Fruit fly (Drosophila melanogaster) whole organism, embryonic: ENCODE measurements around the gene Gr98d.

Experiments used
- Atf3 ChIP-seq: fragments of 200-800 bp; sonication (Bioruptor generic); optimal IDR thresholded peaks from 3 replicates; lab custom pipeline; 2016; ENCODE audit warnings: missing biosample characterization, missing genetic modification characterization
- Awh ChIP-seq: fragments of 200-800 bp; sonication (Bioruptor generic); IDR thresholded peaks from 2 replicates; pipeline ENCODE4, ENCODE4 v1.3.6; 2022; ENCODE audit warnings: missing biosample characterization, missing genetic modification characterization
- B-H2 ChIP-seq: fragments of 200-800 bp; sonication (Bioruptor generic); optimal IDR thresholded peaks from 2 replicates; lab custom pipeline; 2018; ENCODE audit warnings: missing biosample characterization, mild to moderate bottlenecking, missing genetic modification characterization
- CG12071 ChIP-seq: fragments of 200-800 bp; sonication (Bioruptor generic); optimal IDR thresholded peaks from 3 replicates; lab custom pipeline; 2018; ENCODE audit warnings: missing biosample characterization, mild to moderate bottlenecking, missing genetic modification characterization
- CG14441 ChIP-seq: fragments of 200-800 bp; sonication (Bioruptor generic); IDR thresholded peaks from 2 replicates; pipeline ENCODE4 v1.3.6; 2022; ENCODE audit warnings: missing biosample characterization, missing genetic modification characterization
- CG14667 ChIP-seq: fragments of 200-800 bp; sonication (Bioruptor generic); IDR thresholded peaks from 2 replicates; pipeline ENCODE4 v1.3.6; 2022; ENCODE audit warnings: missing biosample characterization, missing genetic modification characterization
- CG15073 ChIP-seq: fragments of 200-800 bp; sonication (Bioruptor generic); optimal IDR thresholded peaks from 2 replicates; lab custom pipeline; 2016; ENCODE audit warnings: missing biosample characterization, missing genetic modification characterization
- CG1529 ChIP-seq: fragments of 200-800 bp; sonication (Bioruptor generic); optimal IDR thresholded peaks from 3 replicates; lab custom pipeline; 2018; ENCODE audit warnings: missing biosample characterization, missing genetic modification characterization
- CG17361 ChIP-seq: fragments of 200-800 bp; sonication (Bioruptor generic); IDR thresholded peaks from 3 replicates; pipeline ENCODE4 v1.3.6; 2022; ENCODE audit warnings: missing biosample characterization, missing genetic modification characterization
- CG17829 ChIP-seq: fragments of 200-800 bp; optimal IDR thresholded peaks from 2 replicates; lab custom pipeline; 2019; ENCODE audit warnings: missing biosample characterization, mild to moderate bottlenecking, missing genetic modification characterization, moderate library complexity
- CG2120 ChIP-seq: fragments of 200-800 bp; sonication (Bioruptor generic); optimal IDR thresholded peaks from 3 replicates; lab custom pipeline; 2016; ENCODE audit warnings: missing biosample characterization, missing genetic modification characterization
- CG30020 ChIP-seq: fragments of 200-800 bp; optimal IDR thresholded peaks from 2 replicates; lab custom pipeline; 2019; ENCODE audit warnings: missing biosample characterization, mild to moderate bottlenecking, missing genetic modification characterization, moderate library complexity
- CG31388 ChIP-seq: fragments of 200-800 bp; sonication (Bioruptor generic); optimal IDR thresholded peaks from 2 replicates; lab custom pipeline; 2016; ENCODE audit warnings: missing biosample characterization, missing genetic modification characterization
- CG4424 ChIP-seq: fragments of 200-800 bp; sonication (Bioruptor generic); optimal IDR thresholded peaks from 3 replicates; lab custom pipeline; 2016; ENCODE audit warnings: missing biosample characterization, missing genetic modification characterization
- CG7271 ChIP-seq: fragments of 200-800 bp; sonication (Bioruptor generic); optimal IDR thresholded peaks from 2 replicates; lab custom pipeline; 2018; ENCODE audit warnings: missing biosample characterization, mild to moderate bottlenecking, missing genetic modification characterization, moderate library complexity
- CG7372 ChIP-seq: fragments of 200-800 bp; sonication (Bioruptor generic); IDR thresholded peaks from 2 replicates; pipeline ENCODE4 v1.3.6; 2022; ENCODE audit warnings: missing biosample characterization, missing genetic modification characterization
- CG7839 ChIP-seq: fragments of 200-800 bp; sonication (Bioruptor generic); optimal IDR thresholded peaks from 3 replicates; lab custom pipeline; 2018; ENCODE audit warnings: missing biosample characterization, mild to moderate bottlenecking, missing genetic modification characterization, moderate library complexity
- Camta ChIP-seq: fragments of 200-800 bp; sonication (Bioruptor generic); optimal IDR thresholded peaks from 2 replicates; lab custom pipeline; 2016; ENCODE audit warnings: missing biosample characterization, missing genetic modification characterization
- CoRest ChIP-seq: fragments of 200-800 bp; sonication (Bioruptor generic); optimal IDR thresholded peaks from 3 replicates; lab custom pipeline; 2018; ENCODE audit warnings: missing biosample characterization, mild to moderate bottlenecking, missing genetic modification characterization, moderate library complexity
- Dref ChIP-seq: fragments of 200-800 bp; sonication (Bioruptor generic); IDR thresholded peaks from 2 replicates; pipeline ENCODE4 v1.3.6; 2022; ENCODE audit warnings: missing biosample characterization, missing genetic modification characterization
- Eip74EF ChIP-seq, 2 experiments: fragments of 200-800 bp in 1 of 2; fragments of >200 bp in 1 of 2; sonication (Bioruptor generic) in 1 of 2; optimal IDR thresholded peaks; 2 replicates each; lab custom pipeline; 2017 to 2019; ENCODE audit warnings: missing biosample characterization in 2 of 2, missing genetic modification characterization in 2 of 2, mild to moderate bottlenecking in 1 of 2, moderate library complexity in 1 of 2
- Gsc ChIP-seq: fragments of 200-800 bp; sonication (Bioruptor generic); IDR thresholded peaks from 2 replicates; pipeline ENCODE4 v1.3.6; 2022; ENCODE audit warnings: missing biosample characterization, missing genetic modification characterization
- Gug ChIP-seq: fragments of 200-800 bp; sonication (Bioruptor generic); IDR thresholded peaks from 4 replicates; pipeline ENCODE4 v1.3.6; 2022; ENCODE audit warnings: missing biosample characterization, missing genetic modification characterization
- HHEX ChIP-seq: fragments of 200-800 bp; sonication (Bioruptor generic); optimal IDR thresholded peaks from 3 replicates; lab custom pipeline; 2017; ENCODE audit warnings: missing biosample characterization, mild to moderate bottlenecking, missing genetic modification characterization, missing genetic modification reagents
- HLH3B ChIP-seq: fragments of 200-800 bp; sonication (Bioruptor generic); IDR thresholded peaks from 2 replicates; pipeline ENCODE4 v1.3.6; 2022; ENCODE audit warnings: missing biosample characterization, missing genetic modification characterization
- HmgD ChIP-seq: fragments of 200-800 bp; sonication (Bioruptor generic); optimal IDR thresholded peaks from 3 replicates; lab custom pipeline; 2016; ENCODE audit warnings: missing biosample characterization, missing genetic modification characterization
- Lim3 ChIP-seq: fragments of 200-800 bp; sonication (Bioruptor generic); IDR thresholded peaks from 2 replicates; pipeline ENCODE4 v1.3.6; 2022; ENCODE audit warnings: missing biosample characterization, missing genetic modification characterization
- Mad ChIP-seq: fragments of 200-800 bp; sonication (Bioruptor generic); optimal IDR thresholded peaks from 2 replicates; lab custom pipeline; 2016; ENCODE audit warnings: missing biosample characterization, missing genetic modification characterization
- NC2α ChIP-seq: fragments of 200-800 bp; sonication (Bioruptor generic); optimal IDR thresholded peaks from 2 replicates; lab custom pipeline; 2016; ENCODE audit warnings: missing biosample characterization, missing genetic modification characterization
- Neu2 ChIP-seq: fragments of 200-800 bp; sonication (Bioruptor generic); optimal IDR thresholded peaks from 3 replicates; lab custom pipeline; 2016; ENCODE audit warnings: missing biosample characterization, missing genetic modification characterization, borderline replicate concordance
- Pdp1 ChIP-seq, 2 experiments: fragments of 200-800 bp; sonication (Bioruptor generic); optimal IDR thresholded peaks; 3 replicates each; lab custom pipeline; 2016; ENCODE audit warnings: missing biosample characterization in 2 of 2, missing genetic modification characterization in 2 of 2, mild to moderate bottlenecking in 1 of 2, moderate library complexity in 1 of 2
- Spps ChIP-seq: fragments of 200-800 bp; sonication (Bioruptor generic); optimal IDR thresholded peaks from 2 replicates; lab custom pipeline; 2018; ENCODE audit warnings: missing biosample characterization, mild to moderate bottlenecking, missing genetic modification characterization
- amos ChIP-seq: fragments of 200-800 bp; sonication (Bioruptor generic); IDR thresholded peaks from 2 replicates; pipeline ENCODE4 v1.3.6; 2022; ENCODE audit warnings: missing biosample characterization, missing genetic modification characterization; ENCODE audit not compliant: partially characterized antibody
- aop ChIP-seq: fragments of 200-800 bp; sonication (Bioruptor generic); IDR thresholded peaks from 2 replicates; pipeline ENCODE4 v1.3.6; 2022; ENCODE audit warnings: missing biosample characterization, missing genetic modification characterization
- chif ChIP-seq, 2 experiments: fragments of 200-800 bp; sonication (Bioruptor generic); optimal IDR thresholded peaks; 3 replicates each; lab custom pipeline; 2016; ENCODE audit warnings: missing biosample characterization in 2 of 2, missing genetic modification characterization in 2 of 2
- chn ChIP-seq: fragments of 200-800 bp; sonication (Bioruptor generic); optimal IDR thresholded peaks from 2 replicates; lab custom pipeline; 2016; ENCODE audit warnings: missing biosample characterization, missing genetic modification characterization
- gcm ChIP-seq: fragments of 200-800 bp; sonication (Bioruptor generic); optimal IDR thresholded peaks from 2 replicates; lab custom pipeline; 2019; ENCODE audit warnings: missing biosample characterization, mild to moderate bottlenecking, missing genetic modification characterization, moderate library complexity
- her ChIP-seq: fragments of 200-800 bp; sonication (Bioruptor generic); optimal IDR thresholded peaks from 2 replicates; lab custom pipeline; 2016; ENCODE audit warnings: missing biosample characterization, missing genetic modification characterization
- mld ChIP-seq: fragments of 200-800 bp; sonication (Bioruptor generic); IDR thresholded peaks from 3 replicates; pipeline ENCODE4 v1.3.6; 2022; ENCODE audit warnings: missing biosample characterization, missing genetic modification characterization; ENCODE audit not compliant: partially characterized antibody
- nerfin-2 ChIP-seq: fragments of 200-800 bp; sonication (Bioruptor generic); IDR thresholded peaks from 2 replicates; pipeline ENCODE4 v1.3.6; 2022; ENCODE audit warnings: missing biosample characterization, missing genetic modification characterization; ENCODE audit not compliant: partially characterized antibody
- nmo ChIP-seq: fragments of 200-800 bp; sonication (Bioruptor generic); optimal IDR thresholded peaks from 2 replicates; lab custom pipeline; 2018; ENCODE audit warnings: missing biosample characterization, mild to moderate bottlenecking, missing genetic modification characterization, moderate library complexity
- onecut ChIP-seq: fragments of 200-800 bp; sonication (Bioruptor generic); IDR thresholded peaks from 2 replicates; pipeline ENCODE4 v1.3.6; 2022; ENCODE audit warnings: missing biosample characterization, missing genetic modification characterization
- pan ChIP-seq, 4 experiments: fragments of >200 bp in 3 of 4; fragments of 200-800 bp in 1 of 4; sonication (Bioruptor generic) in 1 of 4; optimal IDR thresholded peaks in 3 of 4; IDR thresholded peaks in 1 of 4; 2 replicates each; pipeline versions ENCODE4 v1.3.6 to Lab custom; 2017 to 2022; ENCODE audit warnings: missing biosample characterization in 2 of 4, missing genetic modification characterization in 2 of 4, mixed read lengths in 1 of 4
- sd ChIP-seq: fragments of 200-800 bp; sonication (Bioruptor generic); optimal IDR thresholded peaks from 3 replicates; lab custom pipeline; 2018; ENCODE audit warnings: missing biosample characterization, mild to moderate bottlenecking, missing genetic modification characterization, moderate library complexity
- shn ChIP-seq: fragments of 200-800 bp; sonication (Bioruptor generic); optimal IDR thresholded peaks from 3 replicates; lab custom pipeline; 2016; ENCODE audit warnings: missing biosample characterization, missing genetic modification characterization
- sisA ChIP-seq: fragments of 200-800 bp; sonication (Bioruptor generic); IDR thresholded peaks from 2 replicates; pipeline ENCODE4 v1.3.6; 2022; ENCODE audit warnings: missing biosample characterization, missing genetic modification characterization
- tin ChIP-seq: fragments of 200-800 bp; sonication (Bioruptor generic); optimal IDR thresholded peaks from 3 replicates; lab custom pipeline; 2016; ENCODE audit warnings: missing biosample characterization, missing genetic modification characterization
- trh ChIP-seq: fragments of 200-800 bp; sonication (Bioruptor generic); optimal IDR thresholded peaks from 2 replicates; lab custom pipeline; 2016; ENCODE audit warnings: missing biosample characterization, missing genetic modification characterization
- vnd ChIP-seq: fragments of 200-800 bp; sonication (Bioruptor generic); IDR thresholded peaks from 3 replicates; pipeline ENCODE4 v1.3.6; 2022; ENCODE audit warnings: missing biosample characterization, missing genetic modification characterization; ENCODE audit not compliant: partially characterized antibody
- z ChIP-seq: fragments of 200-800 bp; sonication (Bioruptor generic); IDR thresholded peaks from 3 replicates; pipeline ENCODE4 v1.3.6; 2022; ENCODE audit warnings: missing biosample characterization, missing genetic modification characterization

Gr98d gene

DNA sequence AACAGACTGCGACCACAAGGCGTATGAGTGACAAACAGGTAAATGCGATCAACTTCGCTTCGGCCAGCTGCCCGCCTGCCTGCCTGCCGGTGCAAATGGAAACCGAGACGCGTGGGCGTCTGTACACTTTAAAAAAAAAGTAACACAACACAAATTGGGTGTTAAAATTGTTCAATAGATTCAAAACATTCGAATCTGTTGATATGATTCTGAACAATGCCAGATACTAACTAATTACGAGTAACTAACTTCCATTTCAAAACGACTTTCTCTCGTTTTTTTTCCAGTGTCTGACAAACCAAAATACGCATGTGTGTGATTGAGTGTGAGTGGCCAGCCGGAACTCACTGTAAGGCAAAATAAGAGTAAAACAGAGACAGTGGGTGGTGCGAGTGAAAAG, 23.9 kb downstream of the Gr98d start (continued):
- TF ChIP-seq NC2α (peak; percentile 61), Mad (GFP tag; lab: Kevin White, UChicago) (peak; percentile 53), CG4424 (peak; percentile 86), Neu2 (GFP tag; lab: Kevin White, UChicago) (peak; percentile 38), CG12071 (GFP tag; lab: Kevin White, UChicago) (peak; percentile 93), CG7271 (tag; lab: Kevin White, UChicago) (peak; percentile 12), vnd (GFP tag; lab: Robert Waterston, UW) (no peak), chif (GFP tag; optimal IDR thresholded peaks at IDR 0.05; lab: Kevin White, UChicago) (peak; percentile 70 to 76), amos (GFP tag; lab: Robert Waterston, UW) (no peak), nerfin-2 (GFP tag; lab: Robert Waterston, UW) (no peak), CG14667 (GFP tag; lab: Robert Waterston, UW) (peak; percentile 76), CG17361 (GFP tag; lab: Robert Waterston, UW) (no peak; the same call in 1 of the 3 replicates), CG30020 (tag; lab: Kevin White, UChicago) (no peak), her (peak; percentile 69), sisA (GFP tag; lab: Robert Waterston, UW) (peak; percentile 92), pan (optimal IDR thresholded peaks at IDR 0.05; lab: Kevin White, UChicago) (no peak), pan (GFP tag; optimal IDR thresholded peaks at IDR 0.05 in 1 of 2, IDR thresholded peaks at IDR 0.05 in 1 of 2) (peak in 1 of 2 experiments; percentile 92), gcm (no peak), CG1529 (GFP tag; lab: Kevin White, UChicago) (peak; percentile 52), Eip74EF (GFP tag; optimal IDR thresholded peaks at IDR 0.05; lab: Kevin White, UChicago) (peak in 1 of 2 experiments; percentile 83), mld (GFP tag; lab: Robert Waterston, UW) (no peak), Spps (tag; lab: Kevin White, UChicago) (no peak), chn (GFP tag; lab: Kevin White, UChicago) (peak; percentile 64), B-H2 (GFP tag; lab: Kevin White, UChicago) (no peak), z (peak; percentile 75; the same call in 2 of the 3 replicates), CG17829 (tag; lab: Kevin White, UChicago) (peak; percentile 81), Pdp1 (GFP tag; optimal IDR thresholded peaks at IDR 0.05; lab: Kevin White, UChicago) (peak; percentile 79 to 85), CG14441 (GFP tag; lab: Robert Waterston, UW) (peak; percentile 89), sd (tag; lab: Kevin White, UChicago) (no peak), Awh (peak; percentile 90), Gsc (GFP tag; lab: Robert Waterston, UW) (peak; percentile 35; the same call in 1 of the 2 replicates), CG2120 (GFP tag; lab: Kevin White, UChicago) (peak; percentile 86), aop (GFP tag; lab: Robert Waterston, UW) (no peak), HmgD (GFP tag; lab: Kevin White, UChicago) (peak; percentile 47), nmo (GFP tag; lab: Kevin White, UChicago) (peak; percentile 88), CG7372 (GFP tag; lab: Robert Waterston, UW) (peak; percentile 93), onecut (GFP tag; lab: Robert Waterston, UW) (peak; percentile 82), tin (peak; percentile 90), Camta (GFP tag; lab: Kevin White, UChicago) (peak; percentile 90), CG7839 (tag; lab: Kevin White, UChicago) (peak; percentile 93), HHEX (GFP tag; lab: Kevin White, UChicago) (peak; percentile 92), HLH3B (GFP tag; lab: Robert Waterston, UW) (peak; percentile 92), Dref (GFP tag; lab: Robert Waterston, UW) (no peak), CG31388 (GFP tag; lab: Kevin White, UChicago) (peak; percentile 63), Atf3 (GFP tag; lab: Kevin White, UChicago) (peak; percentile 42), shn (GFP tag; lab: Kevin White, UChicago) (peak; percentile 68), Lim3 (GFP tag; lab: Robert Waterston, UW) (peak; percentile 56; the same call in 1 of the 2 replicates), CoRest (no peak), CG15073 (GFP tag; lab: Kevin White, UChicago) (no peak), Gug (GFP tag; lab: Robert Waterston, UW) (peak; percentile 78), trh (GFP tag; lab: Kevin White, UChicago) (peak; percentile 45)
